Worm (Caenorhabditis elegans) whole organism, mixed stage, embryonic: Measurements from ENCODE around the gene F55C12.6.

Source experiments
- bed-3 ChIP-seq: fragments of 200-800 bp; sonication (Bioruptor generic); optimal IDR thresholded peaks from 3 replicates; lab custom pipeline; 2018; ENCODE audit warnings: mild to moderate bottlenecking, missing genetic modification characterization, moderate library complexity, missing compliant biosample characterization
- elt-1 ChIP-seq: sonication (generic microtip); optimal IDR thresholded peaks from 2 replicates; lab custom pipeline; 2017; ENCODE audit warnings: missing genetic modification characterization, mild to moderate bottlenecking, missing compliant biosample characterization, antibody characterized with exemption, moderate library complexity, borderline replicate concordance; ENCODE audit not compliant: insufficient read depth
- flh-1 ChIP-seq: fragments of 200-800 bp; sonication (Bioruptor generic); optimal IDR thresholded peaks from 2 replicates; lab custom pipeline; 2018; ENCODE audit warnings: mild to moderate bottlenecking, missing genetic modification characterization, moderate library complexity, missing compliant biosample characterization
- lin-13 ChIP-seq: fragments of 150-350 bp; optimal IDR thresholded peaks from 2 replicates; lab custom pipeline; 2014; ENCODE audit warnings: missing biosample characterization, missing genetic modification characterization
- lsy-2 ChIP-seq: fragments of 150-350 bp; optimal IDR thresholded peaks from 2 replicates; lab custom pipeline; 2014; ENCODE audit warnings: missing biosample characterization, missing genetic modification characterization
- mls-2 ChIP-seq: sonication (generic microtip); optimal IDR thresholded peaks from 2 replicates; lab custom pipeline; 2016; ENCODE audit warnings: mild to moderate bottlenecking, missing genetic modification characterization, moderate library complexity, missing compliant biosample characterization
- nhr-28 ChIP-seq: fragments of 150-350 bp; optimal IDR thresholded peaks from 2 replicates; lab custom pipeline; 2014; ENCODE audit warnings: missing biosample characterization, missing genetic modification characterization
- sem-2 ChIP-seq: fragments of 200-800 bp; sonication (Bioruptor generic); optimal IDR thresholded peaks from 2 replicates; lab custom pipeline; 2018; ENCODE audit warnings: mild to moderate bottlenecking, missing genetic modification characterization, missing compliant biosample characterization
- snpc-4 ChIP-seq: fragments of 150-350 bp; optimal IDR thresholded peaks from 2 replicates; lab custom pipeline; 2014; ENCODE audit warnings: missing biosample characterization, missing genetic modification characterization
- unc-39 ChIP-seq: fragments of 150-350 bp; optimal IDR thresholded peaks from 2 replicates; lab custom pipeline; 2014; ENCODE audit warnings: missing biosample characterization, missing genetic modification characterization

DNA sequence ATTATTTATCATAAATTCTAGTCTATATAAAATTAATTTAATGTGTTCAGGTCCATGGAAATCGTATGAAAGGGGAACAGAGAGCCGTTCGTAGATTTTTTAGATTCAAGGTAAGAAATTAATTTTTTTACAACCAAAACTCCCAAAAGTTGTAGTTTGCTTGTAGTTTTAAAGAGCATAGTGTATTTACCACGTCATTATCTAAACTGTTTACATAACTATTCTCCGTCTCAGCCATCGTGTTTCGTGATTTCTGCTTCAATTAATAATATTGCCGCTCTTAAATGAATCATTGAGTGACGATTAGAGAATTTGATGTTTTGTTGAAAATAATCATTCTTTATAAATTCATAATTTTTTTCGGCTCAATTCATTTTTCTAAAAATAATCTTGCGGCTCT, 35.3 kb upstream of the F55C12.6 start, which contains the start of gene cgt-3:
- no peak for TF ChIP-seq bed-3 (GFP tag; lab: Kevin White, UChicago)
- no peak for TF ChIP-seq mls-2 (tag; lab: Kevin White, UChicago)
- no peak for TF ChIP-seq flh-1 (GFP tag; lab: Kevin White, UChicago)
- TF ChIP-seq elt-1 (tag; lab: Kevin White, UChicago): no peak
- TF ChIP-seq snpc-4: no peak
- no peak for TF ChIP-seq lsy-2 (tag; lab: Kevin White, UChicago)
- no peak for TF ChIP-seq sem-2 (GFP tag; lab: Kevin White, UChicago)
- TF ChIP-seq unc-39: no peak
- no peak for TF ChIP-seq lin-13
- TF ChIP-seq nhr-28 (tag; lab: Kevin White, UChicago): no peak
